Fruit fly (Drosophila melanogaster) whole organism, prepupa: Measurements from ENCODE around the gene Set8.

Source experiments
- CG10669 ChIP-seq: fragments of 200-800 bp; sonication (Bioruptor generic); optimal IDR thresholded peaks from 3 replicates; lab custom pipeline; 2018; ENCODE audit warnings: missing biosample characterization, mild to moderate bottlenecking, missing genetic modification characterization, moderate library complexity
- CG7368 ChIP-seq: fragments of 200-800 bp; sonication (Bioruptor generic); optimal IDR thresholded peaks from 3 replicates; lab custom pipeline; 2016; ENCODE audit warnings: missing biosample characterization, missing genetic modification characterization
- CG8632 ChIP-seq: fragments of 200-800 bp; sonication (Bioruptor generic); optimal IDR thresholded peaks from 3 replicates; lab custom pipeline; 2016; ENCODE audit warnings: missing biosample characterization, missing genetic modification characterization
- Eip78C ChIP-seq: fragments of 200-800 bp; sonication (Bioruptor generic); peaks from one replicate; lab custom pipeline; 2016; ENCODE audit warnings: missing biosample characterization, missing genetic modification characterization
- Gug ChIP-seq: fragments of 200-800 bp; sonication (Bioruptor generic); IDR thresholded peaks from 2 replicates; pipeline ENCODE4 v1.3.6; 2022; ENCODE audit warnings: missing biosample characterization, missing genetic modification characterization
- Hr38 ChIP-seq: sonication (Bioruptor generic); optimal IDR thresholded peaks from 2 replicates; lab custom pipeline; 2016; ENCODE audit warnings: missing biosample characterization, missing genetic modification characterization
- Hr39 ChIP-seq: fragments of 200-800 bp; sonication (Bioruptor generic); optimal IDR thresholded peaks from 2 replicates; lab custom pipeline; 2016; ENCODE audit warnings: missing biosample characterization, missing genetic modification characterization
- OdsH ChIP-seq: fragments of 200-800 bp; sonication (Bioruptor generic); optimal IDR thresholded peaks from 3 replicates; lab custom pipeline; 2016; ENCODE audit warnings: missing biosample characterization, missing genetic modification characterization
- Sox102F ChIP-seq: fragments of 200-800 bp; sonication (Bioruptor generic); optimal IDR thresholded peaks from 2 replicates; lab custom pipeline; 2016; ENCODE audit warnings: missing biosample characterization, mild to moderate bottlenecking, missing genetic modification characterization
- cyc ChIP-seq: fragments of 200-800 bp; sonication (Bioruptor generic); optimal IDR thresholded peaks from 3 replicates; lab custom pipeline; 2016; ENCODE audit warnings: missing biosample characterization, missing genetic modification characterization
- pdm3 ChIP-seq: fragments of 200-800 bp; sonication (Bioruptor generic); optimal IDR thresholded peaks from 3 replicates; lab custom pipeline; 2016; ENCODE audit warnings: missing biosample characterization, missing genetic modification characterization
- ss ChIP-seq, 2 experiments: fragments of 200-800 bp; sonication (Bioruptor generic); optimal IDR thresholded peaks; 2 replicates in 1 of 2; 3 replicates in 1 of 2; lab custom pipeline; 2017 to 2018; ENCODE audit warnings: mild to moderate bottlenecking in 2 of 2, missing biosample characterization in 2 of 2, missing genetic modification characterization in 2 of 2, moderate library complexity in 1 of 2
- vri ChIP-seq: fragments of 200-800 bp; sonication (Bioruptor generic); optimal IDR thresholded peaks from 3 replicates; lab custom pipeline; 2016; ENCODE audit warnings: missing biosample characterization, mild to moderate bottlenecking, missing genetic modification characterization

dm6 chr3R:14296126-14296525 is 19.7 kb upstream of the Set8 start:
- TF ChIP-seq Eip78C (no peak), ss (GFP tag; optimal IDR thresholded peaks at IDR 0.05; lab: Kevin White, UChicago) (no peak), Hr39 (no peak), CG10669 (no peak), Sox102F (GFP tag; lab: Kevin White, UChicago) (no peak), Gug (GFP tag; lab: Robert Waterston, UW) (no peak), CG8632 (GFP tag; lab: Kevin White, UChicago) (no peak), CG7368 (GFP tag; lab: Kevin White, UChicago) (no peak), vri (GFP tag; lab: Kevin White, UChicago) (no peak), OdsH (GFP tag; lab: Kevin White, UChicago) (no peak), Hr38 (GFP tag; lab: Kevin White, UChicago) (no peak), pdm3 (GFP tag; lab: Kevin White, UChicago) (no peak), cyc (GFP tag; lab: Kevin White, UChicago) (no peak)
